Worm (Caenorhabditis elegans) whole organism, L4/young adult: ENCODE results near the gene apl-1.
A peak's percentile ranks its signal among the peaks of the same experiment; 100 is the strongest.

Source experiments
- W03F9.2 ChIP-seq: fragments of 150-350 bp; optimal IDR thresholded peaks from 2 replicates; lab custom pipeline; 2014; ENCODE audit warnings: missing biosample characterization, missing genetic modification characterization
- dao-5 ChIP-seq: sonication (generic microtip); optimal IDR thresholded peaks from 2 replicates; lab custom pipeline; 2016; ENCODE audit warnings: missing genotype, missing genetic modification characterization, moderate library complexity, missing compliant biosample characterization
- him-1 ChIP-seq: sonication (generic microtip); optimal IDR thresholded peaks from 2 replicates; lab custom pipeline; 2016; ENCODE audit warnings: missing genotype, missing genetic modification reagents, missing genetic modification characterization, missing compliant biosample characterization

apl-1 gene

ce11 chrX:5109130-5109529 is 7.5 kb downstream of the apl-1 start, which contains the start of gene C42D8.1:
C42D8.1 (plus strand) TSS chrX:5109506.
- no peak for TF ChIP-seq him-1 (tag; lab: Kevin White, UChicago)
- no peak for TF ChIP-seq W03F9.2
- no peak for TF ChIP-seq dao-5 (tag; lab: Kevin White, UChicago)

- TF ChIP-seq W03F9.2 = no peak
- no peak for TF ChIP-seq him-1 (tag; lab: Kevin White, UChicago)
- no peak for TF ChIP-seq dao-5 (tag; lab: Kevin White, UChicago)
These were observed 9.7 kb downstream of the apl-1 start, which contains the start of gene C42D8.9 for ce11 chrX:5106942-5107341. C42D8.9 (minus strand) TSS chrX:5107042.

DNA sequence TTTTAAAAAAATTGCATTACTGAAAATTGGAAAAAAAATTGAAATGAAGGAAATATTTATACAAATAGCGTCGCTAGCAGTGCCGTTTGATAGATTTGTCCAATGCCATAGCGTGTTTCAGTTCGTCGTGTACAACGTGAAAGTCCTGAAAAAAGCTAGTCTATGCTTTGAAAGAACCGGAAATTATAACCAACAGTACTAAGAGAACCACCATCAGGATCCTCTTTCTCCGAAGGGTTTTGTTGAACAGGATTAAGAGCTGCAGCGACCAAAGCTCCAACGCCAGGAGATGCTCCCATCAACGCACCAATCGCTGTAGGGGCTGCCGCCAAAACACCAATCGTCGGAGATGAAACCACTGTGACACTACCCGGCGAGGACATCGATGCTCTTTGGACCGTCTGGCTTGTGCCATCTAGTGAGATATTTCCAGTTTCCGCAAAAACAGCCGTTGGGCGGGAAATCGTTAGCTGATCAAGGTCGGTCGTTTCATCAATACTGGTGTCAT is 10.4 kb downstream of the apl-1 start:
- TF ChIP-seq him-1 (tag; lab: Kevin White, UChicago) (no peak), dao-5 (tag; lab: Kevin White, UChicago) (no peak), W03F9.2 (no peak)

DNA sequence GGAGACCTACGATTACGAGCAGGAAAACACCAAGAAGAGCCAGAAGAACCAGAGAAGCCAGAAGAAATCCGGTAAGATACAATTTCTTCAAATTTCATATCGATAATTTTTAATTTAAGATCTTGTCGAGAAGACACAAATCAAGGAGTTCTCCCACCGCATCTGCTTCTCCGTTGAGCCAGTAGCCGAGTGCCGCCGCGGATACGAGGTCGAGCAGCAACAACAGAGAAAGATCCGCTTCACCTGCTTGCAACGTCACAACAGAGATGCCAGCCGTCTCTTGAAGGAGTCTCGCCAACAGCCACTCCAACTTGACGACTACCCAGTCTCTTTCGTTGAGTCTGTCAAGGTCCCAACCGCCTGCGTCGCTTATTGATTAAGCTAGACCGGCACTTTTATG is 11.0 kb downstream of the apl-1 start:
- TF ChIP-seq dao-5 (tag; lab: Kevin White, UChicago) = no peak
- TF ChIP-seq him-1 (tag; lab: Kevin White, UChicago) = no peak
- no peak for TF ChIP-seq W03F9.2

- TF ChIP-seq W03F9.2 (no peak), him-1 (tag; lab: Kevin White, UChicago) (no peak), dao-5 (tag; lab: Kevin White, UChicago) (no peak)
These were observed 13.2 kb downstream of the apl-1 start for ce11 chrX:5103422-5103821.

- no peak for TF ChIP-seq W03F9.2
- no peak for TF ChIP-seq him-1 (tag; lab: Kevin White, UChicago)
- TF ChIP-seq dao-5 (tag; lab: Kevin White, UChicago) = no peak
These were observed 14.3 kb downstream of the apl-1 start for ce11 chrX:5102338-5102737.

- peak; percentile 2 for TF ChIP-seq dao-5 (tag; lab: Kevin White, UChicago)
- TF ChIP-seq W03F9.2 = no peak
These were observed 15.8 kb downstream of the apl-1 start, which contains the start of gene vit-2 for ce11 chrX:5100738-5101379. vit-2 (plus strand) TSS chrX:5101042.

DNA sequence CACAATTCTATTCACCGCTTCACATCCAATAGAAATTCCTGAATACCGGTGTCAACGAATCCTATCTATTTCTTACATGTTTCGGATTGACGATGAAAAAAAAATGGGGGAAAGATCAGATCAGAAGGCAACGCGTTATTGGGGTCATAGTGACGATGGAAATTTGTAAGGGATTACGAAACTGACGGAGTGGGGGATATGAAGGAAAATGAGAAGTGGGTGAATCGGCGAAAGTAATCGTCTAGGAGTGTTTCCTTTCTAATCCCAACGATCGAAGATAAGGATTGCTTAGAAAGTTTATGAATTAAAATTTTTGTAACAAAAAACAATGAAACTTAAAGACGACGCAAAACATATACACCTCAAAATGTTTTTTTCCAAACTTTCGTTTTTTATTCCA is 17.7 kb downstream of the apl-1 start:
- no peak for TF ChIP-seq him-1 (tag; lab: Kevin White, UChicago)
- TF ChIP-seq dao-5 (tag; lab: Kevin White, UChicago) = no peak
- TF ChIP-seq W03F9.2 = no peak

DNA sequence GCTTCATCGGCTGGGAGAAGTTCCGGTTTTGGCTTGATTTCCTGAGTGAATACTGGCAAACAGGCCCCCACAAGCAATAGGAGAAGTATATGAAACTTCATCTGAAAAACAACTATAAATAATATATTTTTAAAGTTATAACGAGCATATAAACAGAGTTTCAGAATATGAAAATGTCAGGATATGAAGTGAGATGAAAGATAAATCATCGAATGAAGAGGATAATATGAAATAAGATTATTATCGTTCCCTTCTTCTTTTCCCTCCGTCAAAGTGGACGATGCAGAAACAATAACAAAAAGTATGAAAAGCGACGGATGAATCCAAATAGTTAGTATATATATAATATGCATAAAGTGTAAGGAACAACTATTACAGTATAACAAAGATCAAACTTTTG is 19.7 kb downstream of the apl-1 start, which contains the start of gene acn-1:
Gene acn-1 (minus strand): TSS at position 101 of the 400 bp plus-strand sequence.
- TF ChIP-seq W03F9.2 = no peak
- TF ChIP-seq dao-5 (tag; lab: Kevin White, UChicago) = no peak
- no peak for TF ChIP-seq him-1 (tag; lab: Kevin White, UChicago)

DNA sequence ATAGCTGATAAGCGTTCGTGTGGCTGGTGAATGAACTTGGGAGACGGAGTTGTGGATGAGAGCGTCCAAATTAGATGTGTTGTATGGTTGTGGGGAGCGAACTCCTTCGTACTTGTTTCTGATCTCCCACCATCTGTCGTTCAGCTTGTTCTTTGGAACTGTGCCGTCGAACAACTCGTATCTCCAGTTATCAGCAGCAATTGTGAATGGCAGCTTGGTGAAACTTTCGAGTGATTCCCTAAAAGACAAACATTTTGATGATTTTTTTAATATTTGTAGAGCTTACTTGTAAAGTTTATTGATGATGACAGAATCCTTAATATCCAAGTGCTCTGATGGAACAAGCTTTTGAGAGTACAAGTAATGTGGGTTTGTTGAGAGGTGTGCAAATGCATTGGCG is 22.7 kb downstream of the apl-1 start:
- TF ChIP-seq him-1 (tag; lab: Kevin White, UChicago) (no peak), W03F9.2 (no peak), dao-5 (tag; lab: Kevin White, UChicago) (no peak)

DNA sequence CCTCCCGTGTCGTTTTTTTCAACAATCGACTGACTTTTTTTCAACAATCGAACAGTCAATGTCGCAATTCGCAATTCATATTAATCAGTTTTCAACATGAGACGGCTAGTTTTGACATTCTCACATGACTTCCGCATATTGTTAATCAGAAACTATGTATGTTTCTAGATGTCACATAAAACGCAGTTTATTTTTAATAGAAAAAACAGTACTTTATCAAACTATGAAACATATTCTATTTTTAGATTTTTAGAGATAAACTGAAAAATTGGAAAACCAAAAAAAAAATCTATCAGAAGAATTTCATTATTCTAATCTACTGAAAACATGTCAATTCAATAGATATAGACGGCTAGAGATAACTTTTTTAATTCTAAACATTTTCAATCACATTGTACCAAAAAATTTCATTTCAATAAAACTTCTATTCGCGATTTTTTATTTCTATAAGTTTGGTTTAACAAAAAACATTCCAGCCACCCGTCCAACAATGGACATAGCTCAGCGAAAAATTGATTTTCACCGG is 29.2 kb downstream of the apl-1 start, which contains the start of gene pnk-4:
Gene pnk-4 (plus strand): TSS at position 476 of the 526 bp plus-strand sequence.
- TF ChIP-seq W03F9.2 = no peak
- no peak for TF ChIP-seq dao-5 (tag; lab: Kevin White, UChicago)
- no peak for TF ChIP-seq him-1 (tag; lab: Kevin White, UChicago)

DNA sequence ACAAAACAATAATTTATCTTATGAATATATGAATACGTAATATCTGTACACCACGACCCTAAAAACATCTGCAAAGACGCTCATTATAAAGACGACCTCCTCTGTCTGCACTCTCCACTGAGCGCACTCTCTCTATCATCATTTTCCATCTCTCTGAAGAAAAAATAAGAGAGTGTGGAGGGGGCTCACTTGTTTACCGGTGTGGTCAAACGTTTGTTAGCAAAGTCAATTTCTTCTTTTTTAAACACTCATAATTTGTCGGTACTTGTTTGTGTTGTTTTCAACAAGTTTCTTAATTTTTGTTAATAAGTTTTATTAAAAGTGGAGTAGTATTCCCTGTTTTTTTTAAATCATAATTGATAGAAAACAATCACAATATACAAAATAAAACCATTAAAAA is 30.5 kb downstream of the apl-1 start:
- TF ChIP-seq dao-5 (tag; lab: Kevin White, UChicago) (no peak), W03F9.2 (no peak), him-1 (tag; lab: Kevin White, UChicago) (no peak)

- peak; percentile 37 for TF ChIP-seq W03F9.2
- TF ChIP-seq dao-5 (tag; lab: Kevin White, UChicago) = peak; percentile 71
- TF ChIP-seq him-1 (tag; lab: Kevin White, UChicago) = peak; percentile 84
These were observed 31.2 kb downstream of the apl-1 start for ce11 chrX:5085465-5085864.

DNA sequence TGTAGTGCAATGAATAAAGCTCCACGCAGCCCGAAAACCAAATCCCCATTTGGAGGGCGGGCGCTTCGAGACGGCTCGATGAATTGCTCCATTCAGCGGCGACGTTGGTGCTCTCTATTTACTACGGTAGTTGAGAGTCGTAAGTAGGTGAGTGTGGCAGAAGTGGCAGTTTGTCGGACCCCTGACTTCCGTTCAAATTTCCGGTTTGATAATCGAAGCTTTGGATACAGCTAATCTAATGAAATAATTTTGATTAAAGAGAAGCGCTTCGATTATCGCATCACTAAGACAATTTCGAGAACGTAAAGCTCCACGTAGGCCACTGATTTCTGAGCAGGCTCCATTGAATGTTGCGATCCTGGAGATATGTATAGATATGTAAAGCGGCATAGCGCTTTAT is 32.2 kb downstream of the apl-1 start, which contains the start of gene ets-5:
Gene ets-5 (minus strand): TSS at position 32 of the 400 bp plus-strand sequence.
- TF ChIP-seq W03F9.2 (no peak), him-1 (tag; lab: Kevin White, UChicago) (no peak), dao-5 (tag; lab: Kevin White, UChicago) (no peak)
